Fruit fly (Drosophila melanogaster): ENCODE measurements around the gene CG12540.

DNA sequence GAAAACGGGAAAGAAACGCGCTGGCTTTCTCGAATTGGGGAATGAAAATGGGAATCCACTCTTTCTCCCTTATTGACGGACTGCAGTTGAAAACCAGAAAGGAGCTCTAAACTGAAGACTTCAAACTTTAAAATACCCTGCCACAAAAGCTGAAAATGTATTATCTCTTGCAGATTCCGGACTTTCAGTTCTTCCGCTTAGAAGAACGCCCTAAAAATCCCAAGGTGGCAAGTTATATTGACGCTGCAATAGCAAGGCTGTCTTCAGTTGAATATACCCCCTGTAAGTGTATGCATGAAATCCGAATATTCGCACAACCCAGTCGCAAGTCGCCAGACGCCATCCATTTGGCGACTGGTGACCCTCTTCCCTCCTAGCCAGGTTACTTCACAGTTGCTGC lies 14.3 kb upstream of the CG12540 start:
- TF ChIP-seq psq (optimal IDR thresholded peaks at IDR 0.05), result no peak
- no peak for TF ChIP-seq usp (GFP tag; optimal IDR thresholded peaks at IDR 0.05)
